Worm (Caenorhabditis elegans) whole organism, mixed stage, embryonic: ENCODE data around the gene dgtr-1.

Experiments
- M03D4.4 ChIP-seq: sonication (generic microtip); optimal IDR thresholded peaks from 2 replicates; lab custom pipeline; 2017; ENCODE audit warnings: mild to moderate bottlenecking, missing genetic modification characterization, missing compliant biosample characterization
- bed-3 ChIP-seq: fragments of 200-800 bp; sonication (Bioruptor generic); optimal IDR thresholded peaks from 3 replicates; lab custom pipeline; 2018; ENCODE audit warnings: mild to moderate bottlenecking, missing genetic modification characterization, moderate library complexity, missing compliant biosample characterization
- blmp-1 ChIP-seq: fragments of 150-350 bp; optimal IDR thresholded peaks from 2 replicates; lab custom pipeline; 2014; ENCODE audit warnings: missing biosample characterization, missing genetic modification characterization
- ceh-39 ChIP-seq: fragments of 150-350 bp; optimal IDR thresholded peaks from 2 replicates; lab custom pipeline; 2014; ENCODE audit warnings: missing biosample characterization, missing genetic modification characterization
- ceh-43 ChIP-seq: fragments of 200-800 bp; sonication (Bioruptor generic); optimal IDR thresholded peaks from 2 replicates; lab custom pipeline; 2018; ENCODE audit warnings: mild to moderate bottlenecking, missing genetic modification characterization, moderate library complexity, missing compliant biosample characterization
- ceh-83 ChIP-seq: fragments of 200-800 bp; sonication (Bioruptor generic); optimal IDR thresholded peaks from 2 replicates; lab custom pipeline; 2018; ENCODE audit warnings: mild to moderate bottlenecking, missing genetic modification characterization, missing compliant biosample characterization
- ces-1 ChIP-seq: fragments of 150-350 bp; optimal IDR thresholded peaks from 2 replicates; lab custom pipeline; 2014; ENCODE audit warnings: missing biosample characterization, missing genetic modification reagents, missing genetic modification characterization
- cnd-1 ChIP-seq: fragments of 200-800 bp; sonication (Bioruptor generic); optimal IDR thresholded peaks from 2 replicates; lab custom pipeline; 2018; ENCODE audit warnings: mild to moderate bottlenecking, missing genetic modification characterization, missing compliant biosample characterization
- drap-1 ChIP-seq: fragments of 200-800 bp; sonication (Bioruptor generic); optimal IDR thresholded peaks from 3 replicates; lab custom pipeline; 2018; ENCODE audit warnings: mild to moderate bottlenecking, missing genetic modification characterization, missing compliant biosample characterization
- elt-1 ChIP-seq: sonication (generic microtip); optimal IDR thresholded peaks from 2 replicates; lab custom pipeline; 2017; ENCODE audit warnings: missing genetic modification characterization, mild to moderate bottlenecking, missing compliant biosample characterization, antibody characterized with exemption, moderate library complexity, borderline replicate concordance; ENCODE audit not compliant: insufficient read depth
- elt-3 ChIP-seq: fragments of 150-350 bp; optimal IDR thresholded peaks from 2 replicates; lab custom pipeline; 2014; ENCODE audit warnings: missing biosample characterization, missing genetic modification characterization
- ham-2 ChIP-seq: fragments of 200-800 bp; sonication (Bioruptor generic); optimal IDR thresholded peaks from 2 replicates; lab custom pipeline; 2018; ENCODE audit warnings: mild to moderate bottlenecking, missing genetic modification characterization, missing compliant biosample characterization
- hlh-1 ChIP-seq: fragments of 150-350 bp; optimal IDR thresholded peaks from 2 replicates; lab custom pipeline; 2014; ENCODE audit warnings: missing biosample characterization, missing genetic modification reagents, missing genetic modification characterization
- lin-13 ChIP-seq: fragments of 150-350 bp; optimal IDR thresholded peaks from 2 replicates; lab custom pipeline; 2014; ENCODE audit warnings: missing biosample characterization, missing genetic modification characterization
- lsy-2 ChIP-seq: fragments of 150-350 bp; optimal IDR thresholded peaks from 2 replicates; lab custom pipeline; 2014; ENCODE audit warnings: missing biosample characterization, missing genetic modification characterization
- mep-1 ChIP-seq: fragments of 150-350 bp; optimal IDR thresholded peaks from 2 replicates; lab custom pipeline; 2017; ENCODE audit warnings: missing biosample characterization, missing genetic modification reagents, missing genetic modification characterization, inconsistent platforms
- mls-2 ChIP-seq: sonication (generic microtip); optimal IDR thresholded peaks from 2 replicates; lab custom pipeline; 2016; ENCODE audit warnings: mild to moderate bottlenecking, missing genetic modification characterization, moderate library complexity, missing compliant biosample characterization
- nhr-12 ChIP-seq: fragments of 150-350 bp; optimal IDR thresholded peaks from 2 replicates; lab custom pipeline; 2014; ENCODE audit warnings: missing biosample characterization, missing genetic modification characterization
- nhr-2 ChIP-seq: fragments of 150-350 bp; optimal IDR thresholded peaks from 2 replicates; lab custom pipeline; 2014; ENCODE audit warnings: missing biosample characterization, missing genetic modification characterization
- nhr-237 ChIP-seq: fragments of 150-350 bp; optimal IDR thresholded peaks from 2 replicates; lab custom pipeline; 2014; ENCODE audit warnings: missing biosample characterization, missing genetic modification characterization
- nhr-28 ChIP-seq: fragments of 150-350 bp; optimal IDR thresholded peaks from 2 replicates; lab custom pipeline; 2014; ENCODE audit warnings: missing biosample characterization, missing genetic modification characterization
- nhr-76 ChIP-seq: sonication (generic microtip); optimal IDR thresholded peaks from 2 replicates; lab custom pipeline; 2017; ENCODE audit warnings: missing biosample characterization, missing genetic modification characterization
- pha-4 ChIP-seq: fragments of 150-350 bp; optimal IDR thresholded peaks from 2 replicates; lab custom pipeline; 2018; ENCODE audit warnings: missing biosample characterization, missing genetic modification reagents, missing genetic modification characterization
- snpc-4 ChIP-seq: fragments of 150-350 bp; optimal IDR thresholded peaks from 2 replicates; lab custom pipeline; 2014; ENCODE audit warnings: missing biosample characterization, missing genetic modification characterization
- sptf-1 ChIP-seq: sonication (generic microtip); optimal IDR thresholded peaks from 2 replicates; lab custom pipeline; 2017; ENCODE audit warnings: mild to moderate bottlenecking, missing genetic modification characterization, moderate library complexity, missing compliant biosample characterization
- tbx-8 ChIP-seq: fragments of 200-800 bp; sonication (Bioruptor generic); optimal IDR thresholded peaks from 2 replicates; lab custom pipeline; 2018; ENCODE audit warnings: mild to moderate bottlenecking, missing genetic modification characterization, moderate library complexity, missing compliant biosample characterization
- unc-120 ChIP-seq: sonication (generic microtip); optimal IDR thresholded peaks from 2 replicates; lab custom pipeline; 2017; ENCODE audit warnings: missing genetic modification characterization, missing compliant biosample characterization; ENCODE audit not compliant: poor library complexity, severe bottlenecking
- unc-39 ChIP-seq: fragments of 150-350 bp; optimal IDR thresholded peaks from 2 replicates; lab custom pipeline; 2014; ENCODE audit warnings: missing biosample characterization, missing genetic modification characterization
- unc-62 ChIP-seq: fragments of 150-350 bp; optimal IDR thresholded peaks from 2 replicates; lab custom pipeline; 2014; ENCODE audit warnings: missing biosample characterization, missing genetic modification reagents, missing genetic modification characterization
- zip-8 ChIP-seq: fragments of 150-350 bp; optimal IDR thresholded peaks from 2 replicates; lab custom pipeline; 2014; ENCODE audit warnings: missing biosample characterization, missing genetic modification characterization
- ztf-11 ChIP-seq: fragments of 150-350 bp; optimal IDR thresholded peaks from 2 replicates; lab custom pipeline; 2014; ENCODE audit warnings: missing biosample characterization, missing genetic modification characterization

dgtr-1 gene

DNA sequence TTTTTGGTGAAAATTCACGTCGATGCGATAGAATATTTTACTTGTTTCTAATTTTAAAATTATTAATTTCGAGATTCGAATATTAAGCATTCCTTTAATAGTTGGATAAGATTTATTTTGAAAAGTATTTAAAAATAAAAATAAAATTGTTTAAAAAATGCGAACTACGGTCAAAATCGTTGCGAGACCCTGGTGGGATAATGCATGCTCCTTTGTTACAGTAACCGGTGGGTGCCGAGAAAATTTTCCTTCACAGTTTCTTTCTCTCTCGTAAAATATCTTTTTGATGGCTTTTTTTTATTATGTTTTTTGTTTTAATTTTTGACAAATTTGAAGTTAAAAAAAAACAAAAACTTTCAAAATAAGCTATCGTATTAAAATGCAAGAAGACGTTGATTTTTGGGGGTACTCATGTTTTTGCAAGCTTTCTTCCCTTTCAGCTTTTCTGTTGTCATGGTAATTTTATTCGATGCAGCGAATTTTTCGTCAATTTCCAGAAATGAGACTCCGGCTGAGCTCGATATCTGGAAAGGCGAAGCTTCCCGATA lies at the start of gene dgtr-1:
dgtr-1 (plus strand) TSS at position 498 of the 548 bp plus-strand sequence.
- TF ChIP-seq zip-8 (tag; lab: Kevin White, UChicago) (no peak), ceh-83 (GFP tag; lab: Kevin White, UChicago) (no peak), pha-4 (tag; lab: Kevin White, UChicago) (no peak), ham-2 (GFP tag; lab: Kevin White, UChicago) (no peak), elt-3 (tag; lab: Kevin White, UChicago) (no peak), nhr-2 (tag; lab: Kevin White, UChicago) (no peak), cnd-1 (tag; lab: Kevin White, UChicago) (no peak), unc-62 (GFP tag; lab: Kevin White, UChicago) (no peak), mls-2 (tag; lab: Kevin White, UChicago) (no peak), lsy-2 (no peak), tbx-8 (GFP tag; lab: Kevin White, UChicago) (no peak), snpc-4 (tag; lab: Kevin White, UChicago) (no peak), ceh-43 (no peak), bed-3 (GFP tag; lab: Kevin White, UChicago) (no peak), ztf-11 (tag; lab: Kevin White, UChicago) (no peak), nhr-76 (tag; lab: Kevin White, UChicago) (no peak)

DNA sequence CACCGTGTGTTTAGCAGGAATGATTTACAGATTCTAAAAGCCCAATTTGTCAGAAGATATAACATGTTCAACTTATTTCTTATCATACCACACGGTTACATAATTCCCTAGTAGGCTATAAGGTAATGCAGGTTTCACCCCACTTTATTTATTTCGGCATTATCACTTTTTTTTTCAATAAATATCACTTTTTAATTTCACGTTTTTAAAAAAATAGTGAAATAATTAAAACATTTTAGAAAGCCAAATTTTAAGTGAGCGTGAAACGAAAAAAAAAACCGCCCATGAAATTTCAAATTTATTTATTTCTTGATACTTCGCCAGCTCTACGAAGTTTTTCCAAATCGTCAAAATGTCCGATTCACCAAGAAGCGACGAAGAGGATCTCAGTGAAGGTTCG lies 48.6 kb upstream of the dgtr-1 start, which contains the start of gene fbxa-196:
fbxa-196 (plus strand) TSS at position 301 of the 400 bp plus-strand sequence.
- TF ChIP-seq pha-4 (tag; lab: Kevin White, UChicago) (no peak), zip-8 (tag; lab: Kevin White, UChicago) (no peak), hlh-1 (tag; lab: Kevin White, UChicago) (no peak), unc-120 (tag; lab: Kevin White, UChicago) (no peak), elt-3 (tag; lab: Kevin White, UChicago) (no peak), nhr-2 (tag; lab: Kevin White, UChicago) (no peak), nhr-76 (tag; lab: Kevin White, UChicago) (no peak), sptf-1 (tag; lab: Kevin White, UChicago) (no peak), mls-2 (tag; lab: Kevin White, UChicago) (no peak), ceh-43 (no peak), blmp-1 (no peak), ham-2 (GFP tag; lab: Kevin White, UChicago) (no peak), drap-1 (no peak), nhr-237 (tag; lab: Kevin White, UChicago) (no peak), M03D4.4 (tag; lab: Kevin White, UChicago) (no peak), tbx-8 (GFP tag; lab: Kevin White, UChicago) (no peak), ztf-11 (tag; lab: Kevin White, UChicago) (no peak), nhr-12 (tag; lab: Kevin White, UChicago) (no peak), elt-1 (tag; lab: Kevin White, UChicago) (no peak)
- TF ChIP-seq, all 35 proteins: peak for 0

DNA sequence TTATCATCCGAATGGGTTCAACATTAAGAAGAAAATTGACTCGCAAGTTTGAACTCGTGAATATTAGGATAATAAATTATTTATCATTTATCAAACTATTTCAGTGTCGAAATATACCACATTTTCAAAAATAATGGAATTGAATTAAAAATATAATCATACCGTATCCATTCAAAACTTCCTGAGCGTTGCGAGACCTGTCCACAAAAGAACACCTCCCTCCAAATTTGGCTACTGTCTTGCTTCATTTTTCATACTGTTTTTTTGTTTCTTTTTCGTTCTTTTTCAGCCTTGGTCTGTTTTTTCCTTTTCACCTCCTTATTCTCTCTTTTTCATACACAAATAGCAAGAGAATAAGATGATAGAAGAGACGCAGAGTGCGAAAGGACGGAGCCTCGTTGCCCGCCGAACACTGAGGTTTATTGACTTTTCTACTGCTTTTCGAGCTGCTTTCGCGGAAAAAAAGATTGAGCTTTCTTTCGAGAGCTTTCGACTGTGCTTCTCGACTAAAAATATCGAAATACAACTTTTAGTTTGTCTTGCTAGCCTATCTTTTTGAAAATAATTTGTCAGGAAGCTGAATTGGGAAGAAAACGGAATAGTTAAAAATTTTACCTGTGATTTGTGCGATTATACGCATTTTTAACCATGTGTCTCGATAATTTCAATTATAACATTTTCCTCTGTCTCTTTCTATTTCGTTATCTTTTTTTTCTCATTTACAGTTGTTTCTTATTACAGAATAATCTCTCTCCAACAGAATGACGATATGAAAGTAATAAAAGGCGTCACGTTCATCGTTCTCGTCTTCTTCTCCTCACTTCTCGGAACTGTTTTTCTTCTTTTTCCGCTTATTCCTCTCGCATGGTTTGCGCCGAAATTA lies 46.5 kb upstream of the dgtr-1 start, which contains the start of gene acl-8:
acl-8 (plus strand) TSS at position 742 of the 883 bp plus-strand sequence.
- TF ChIP-seq drap-1: no peak
- TF ChIP-seq nhr-237 (tag; lab: Kevin White, UChicago): no peak
- TF ChIP-seq ztf-11 (tag; lab: Kevin White, UChicago): no peak
- TF ChIP-seq unc-62 (GFP tag; lab: Kevin White, UChicago): no peak
- no peak for TF ChIP-seq ceh-43
- no peak for TF ChIP-seq cnd-1 (tag; lab: Kevin White, UChicago)
- no peak for TF ChIP-seq pha-4 (tag; lab: Kevin White, UChicago)
- TF ChIP-seq nhr-12 (tag; lab: Kevin White, UChicago): no peak
- TF ChIP-seq blmp-1: no peak
- no peak for TF ChIP-seq snpc-4 (tag; lab: Kevin White, UChicago)
- TF ChIP-seq lin-13 (tag; lab: Kevin White, UChicago): no peak
- no peak for TF ChIP-seq elt-3 (tag; lab: Kevin White, UChicago)
- no peak for TF ChIP-seq mls-2 (tag; lab: Kevin White, UChicago)
- no peak for TF ChIP-seq nhr-76 (tag; lab: Kevin White, UChicago)

DNA sequence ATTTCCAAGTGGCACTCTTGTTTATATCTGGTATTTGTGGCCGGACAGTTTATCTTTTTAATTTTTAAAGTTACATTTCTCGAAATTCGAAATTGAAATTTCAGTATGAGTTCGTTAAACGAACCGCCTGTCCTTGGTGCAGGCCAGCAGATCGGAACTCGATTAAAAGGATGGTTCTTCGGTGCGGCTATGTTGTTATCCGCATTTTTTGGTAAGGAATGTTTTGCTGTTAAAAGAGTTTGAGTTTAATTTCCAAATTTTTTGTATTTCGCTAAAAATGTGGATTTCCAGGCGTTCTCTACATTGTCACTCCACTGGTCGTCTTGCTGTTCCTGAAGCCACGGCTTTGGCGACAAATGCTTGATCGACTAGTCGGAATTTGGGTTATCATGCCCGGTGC lies 43.8 kb upstream of the dgtr-1 start, which contains the start of gene acl-9:
acl-9 (plus strand) TSS at position 105 of the 400 bp plus-strand sequence.
- TF ChIP-seq unc-39: no peak
- TF ChIP-seq nhr-12 (tag; lab: Kevin White, UChicago): no peak
- no peak for TF ChIP-seq ces-1 (GFP tag; lab: Kevin White, UChicago)
- no peak for TF ChIP-seq mep-1 (tag; lab: Kevin White, UChicago)
- TF ChIP-seq cnd-1 (tag; lab: Kevin White, UChicago): no peak
- TF ChIP-seq mls-2 (tag; lab: Kevin White, UChicago): no peak
- TF ChIP-seq unc-120 (tag; lab: Kevin White, UChicago): no peak
- no peak for TF ChIP-seq ham-2 (GFP tag; lab: Kevin White, UChicago)
- no peak for TF ChIP-seq elt-1 (tag; lab: Kevin White, UChicago)
- TF ChIP-seq zip-8 (tag; lab: Kevin White, UChicago): no peak
- no peak for TF ChIP-seq lin-13 (tag; lab: Kevin White, UChicago)
- no peak for TF ChIP-seq ceh-43
- TF ChIP-seq pha-4 (tag; lab: Kevin White, UChicago): no peak
- TF ChIP-seq M03D4.4 (tag; lab: Kevin White, UChicago): no peak
- no peak for TF ChIP-seq ceh-39 (tag; lab: Kevin White, UChicago)
- TF ChIP-seq nhr-28 (tag; lab: Kevin White, UChicago): no peak
- TF ChIP-seq hlh-1 (tag; lab: Kevin White, UChicago): no peak
- no peak for TF ChIP-seq ztf-11 (tag; lab: Kevin White, UChicago)
- no peak for TF ChIP-seq elt-3 (tag; lab: Kevin White, UChicago)
- TF ChIP-seq blmp-1: no peak
- TF ChIP-seq, all 35 proteins: peak for 0
